Worm (Caenorhabditis elegans) whole organism, L4/young adult: Measurements from ENCODE around the gene zfp-3.

Experiments used
- W03F9.2 ChIP-seq: fragments of 150-350 bp; optimal IDR thresholded peaks from 2 replicates; lab custom pipeline; 2014; ENCODE audit warnings: missing biosample characterization, missing genetic modification characterization
- dao-5 ChIP-seq: sonication (generic microtip); optimal IDR thresholded peaks from 2 replicates; lab custom pipeline; 2016; ENCODE audit warnings: missing genotype, missing genetic modification characterization, moderate library complexity, missing compliant biosample characterization
- him-1 ChIP-seq: sonication (generic microtip); optimal IDR thresholded peaks from 2 replicates; lab custom pipeline; 2016; ENCODE audit warnings: missing genotype, missing genetic modification reagents, missing genetic modification characterization, missing compliant biosample characterization

Gene zfp-3

DNA sequence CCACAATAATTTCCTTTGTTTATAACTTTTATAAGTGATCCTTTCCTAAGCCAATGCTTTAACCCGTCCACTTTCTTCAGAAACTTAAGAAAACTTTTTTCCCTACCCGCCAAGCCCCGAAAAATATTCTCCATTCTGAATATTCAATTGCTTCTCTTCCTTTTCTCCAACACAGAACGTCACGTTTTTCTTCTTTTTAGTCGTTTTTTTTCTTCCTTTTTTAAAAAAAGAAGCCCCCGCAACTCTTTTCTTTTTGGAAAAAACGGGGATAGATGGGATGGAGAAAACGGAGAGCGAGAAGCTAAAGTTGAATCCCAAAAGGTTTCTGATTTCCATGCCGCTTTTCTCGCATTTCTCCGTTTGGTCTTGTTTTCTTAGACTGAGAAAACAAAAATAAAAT, 32.1 kb upstream of the zfp-3 start:
- TF ChIP-seq him-1 (tag; lab: Kevin White, UChicago) (no peak), dao-5 (tag; lab: Kevin White, UChicago) (no peak), W03F9.2 (tag; lab: Kevin White, UChicago) (no peak)

DNA sequence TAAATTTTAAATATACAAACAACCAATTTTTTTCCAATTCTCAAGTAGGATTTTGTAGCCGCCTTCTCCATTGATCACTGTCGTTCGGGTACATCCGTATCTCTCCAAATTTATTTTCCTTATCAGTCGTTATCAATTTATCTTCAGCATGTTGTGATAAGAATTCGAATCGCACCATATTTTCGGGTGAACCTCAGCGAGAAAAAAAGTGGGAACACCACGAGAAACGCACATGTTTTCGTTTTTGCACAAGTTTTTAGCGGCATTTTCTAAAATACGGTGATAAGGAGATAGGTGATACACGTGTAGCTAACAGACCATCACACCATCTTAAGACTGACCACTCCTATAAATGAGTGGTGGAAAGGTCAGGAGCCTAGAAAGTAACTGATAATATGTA, 31.5 kb upstream of the zfp-3 start:
- no peak for TF ChIP-seq him-1 (tag; lab: Kevin White, UChicago)

DNA sequence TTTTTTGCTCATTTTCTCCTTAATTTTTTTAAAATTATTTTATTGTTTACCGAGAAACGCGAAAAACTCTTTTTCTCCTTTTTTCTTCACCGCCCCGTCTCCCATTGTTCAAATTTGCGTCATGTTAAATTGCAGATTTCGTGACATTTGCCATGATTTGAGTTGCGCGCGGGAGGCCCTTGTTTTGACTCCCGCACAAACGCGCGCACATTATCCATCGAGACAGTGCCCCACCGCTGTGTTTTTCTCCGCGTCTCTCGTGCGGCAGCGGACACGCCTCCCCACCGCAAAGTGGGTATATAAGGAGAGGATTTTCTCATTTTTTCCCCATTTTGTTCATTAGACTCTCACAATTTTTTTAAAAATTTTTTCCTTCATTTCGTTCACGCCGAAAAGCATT, 29.6 kb upstream of the zfp-3 start:
- TF ChIP-seq dao-5 (tag; lab: Kevin White, UChicago) (no peak), W03F9.2 (tag; lab: Kevin White, UChicago) (no peak), him-1 (tag; lab: Kevin White, UChicago) (no peak)

DNA sequence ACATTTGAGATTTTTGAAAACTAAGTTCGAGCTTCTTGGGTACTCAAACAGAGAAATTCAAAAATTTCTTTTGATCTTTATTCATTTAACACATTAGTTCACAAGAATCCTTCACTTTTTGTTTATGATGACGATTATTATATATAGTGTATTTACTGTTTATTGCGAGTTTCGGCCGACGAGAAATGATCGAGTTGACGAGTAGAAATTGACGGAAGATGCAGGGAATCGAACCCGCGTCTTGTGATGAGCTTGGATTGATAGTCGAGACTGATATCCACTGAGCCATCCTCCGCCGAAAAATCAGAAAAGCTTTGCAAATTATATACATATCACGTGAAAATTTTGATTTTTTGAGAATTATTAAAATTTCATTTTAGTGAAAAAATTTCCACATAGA, 27.4 kb upstream of the zfp-3 start:
- TF ChIP-seq him-1 (tag; lab: Kevin White, UChicago) (no peak), W03F9.2 (tag; lab: Kevin White, UChicago) (no peak), dao-5 (tag; lab: Kevin White, UChicago) (no peak)

DNA sequence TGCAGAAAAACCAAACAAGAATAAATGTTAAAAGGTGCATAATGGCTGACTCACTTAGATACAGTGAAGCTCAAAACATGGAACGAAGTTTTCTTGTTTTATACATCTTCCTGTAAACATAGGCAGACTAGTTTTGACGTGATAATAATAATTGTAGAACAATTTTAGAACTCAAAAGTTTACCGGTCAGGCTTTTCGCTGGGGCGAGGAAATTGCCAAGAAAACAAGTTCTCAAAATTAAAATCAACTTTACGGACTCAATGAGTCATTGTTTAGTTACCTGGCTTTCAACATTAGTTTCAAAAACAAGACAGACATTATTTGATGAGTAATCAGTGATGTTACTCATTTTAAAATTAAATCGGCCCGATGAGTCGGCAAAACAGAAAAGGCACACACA, 26.4 kb upstream of the zfp-3 start, which contains the start of gene D1005.5:
D1005.5 (minus strand) TSS at position 101 of the 400 bp plus-strand sequence.
- TF ChIP-seq W03F9.2 (tag; lab: Kevin White, UChicago) (no peak), dao-5 (tag; lab: Kevin White, UChicago) (no peak), him-1 (tag; lab: Kevin White, UChicago) (no peak)

DNA sequence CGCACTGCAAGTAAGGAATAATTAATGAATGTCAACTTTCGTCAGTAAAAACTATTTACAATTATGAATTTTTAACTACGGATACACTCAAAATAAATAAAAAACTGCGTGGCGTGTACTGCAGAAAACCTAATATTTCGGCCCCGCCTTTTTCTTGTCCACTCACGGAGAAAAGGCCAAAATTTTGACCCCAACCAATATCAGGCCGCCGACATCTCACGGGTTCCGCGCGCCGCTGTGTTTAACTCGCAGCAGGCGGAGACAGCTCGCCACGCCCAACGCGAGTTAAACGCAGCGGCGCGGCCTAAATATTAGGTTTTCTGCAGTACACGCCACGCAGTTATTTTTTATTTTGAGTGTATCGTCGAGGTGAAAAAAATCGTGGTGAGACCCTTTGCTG, 24.8 kb upstream of the zfp-3 start:
- no peak for TF ChIP-seq dao-5 (tag; lab: Kevin White, UChicago)
- no peak for TF ChIP-seq W03F9.2 (tag; lab: Kevin White, UChicago)
- no peak for TF ChIP-seq him-1 (tag; lab: Kevin White, UChicago)

DNA sequence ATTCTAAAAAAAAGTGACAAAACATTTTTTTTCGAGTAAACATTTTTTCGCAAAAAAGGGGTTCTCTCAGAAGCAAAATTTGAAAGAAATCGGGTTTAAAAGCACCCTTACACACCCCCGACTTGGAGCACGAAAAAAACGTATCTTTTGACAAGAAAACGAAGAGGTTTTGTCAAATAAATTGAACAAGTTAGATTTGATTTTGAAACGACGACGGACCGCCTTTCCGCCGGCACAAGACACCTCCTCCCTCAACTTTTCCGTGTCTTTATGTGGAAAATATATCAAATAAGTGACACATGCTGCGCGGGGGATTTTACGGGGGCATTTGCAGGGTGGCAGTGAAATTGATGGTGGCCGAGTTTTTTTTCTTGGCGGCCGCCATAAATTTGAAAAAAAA, 21.6 kb upstream of the zfp-3 start:
- TF ChIP-seq W03F9.2 (tag; lab: Kevin White, UChicago) (no peak), him-1 (tag; lab: Kevin White, UChicago) (no peak), dao-5 (tag; lab: Kevin White, UChicago) (no peak)

DNA sequence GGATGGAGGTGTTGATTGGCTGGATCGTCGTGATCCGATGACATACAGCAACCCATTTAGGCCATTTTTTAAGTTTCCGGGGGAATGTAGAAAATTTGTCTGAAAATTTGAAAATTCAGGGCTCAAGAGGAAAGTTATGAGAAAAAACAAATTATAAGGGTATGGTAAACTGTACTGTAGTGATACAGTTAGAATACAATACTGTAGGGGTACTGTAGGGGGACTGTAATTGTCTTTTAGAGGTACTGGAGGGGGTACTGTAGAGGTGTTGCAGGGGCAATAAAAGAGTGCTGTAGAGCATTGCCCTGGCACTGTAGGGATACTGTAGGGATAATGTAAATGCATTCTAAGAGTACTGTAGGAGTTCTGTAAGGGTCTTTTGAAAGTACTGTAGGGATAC, 18.3 kb upstream of the zfp-3 start, which contains the start of gene D1005.6:
D1005.6 (minus strand) TSS at position 101 of the 400 bp plus-strand sequence.
- no peak for TF ChIP-seq W03F9.2 (tag; lab: Kevin White, UChicago)
- TF ChIP-seq him-1 (tag; lab: Kevin White, UChicago) = no peak
- TF ChIP-seq dao-5 (tag; lab: Kevin White, UChicago) = no peak

DNA sequence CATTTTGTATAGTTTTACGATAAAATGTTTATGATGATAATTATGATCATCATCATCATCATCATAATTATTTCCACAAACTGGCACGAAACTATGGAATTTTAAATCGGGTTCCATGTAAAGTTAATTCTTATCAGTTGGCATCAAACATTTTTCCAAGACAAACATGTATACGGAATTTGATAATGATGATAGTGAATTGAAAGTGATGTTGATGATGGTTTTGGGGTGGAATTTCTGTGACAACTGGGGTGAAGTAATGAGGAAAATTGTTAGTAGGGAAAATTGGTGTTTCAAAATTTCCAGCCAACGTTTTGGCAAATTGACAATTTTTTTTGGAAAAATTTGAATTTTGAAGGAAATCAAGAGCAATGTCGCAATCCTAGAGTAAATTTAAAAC, 13.3 kb upstream of the zfp-3 start:
- TF ChIP-seq him-1 (tag; lab: Kevin White, UChicago) (no peak), dao-5 (tag; lab: Kevin White, UChicago) (no peak), W03F9.2 (tag; lab: Kevin White, UChicago) (no peak)

DNA sequence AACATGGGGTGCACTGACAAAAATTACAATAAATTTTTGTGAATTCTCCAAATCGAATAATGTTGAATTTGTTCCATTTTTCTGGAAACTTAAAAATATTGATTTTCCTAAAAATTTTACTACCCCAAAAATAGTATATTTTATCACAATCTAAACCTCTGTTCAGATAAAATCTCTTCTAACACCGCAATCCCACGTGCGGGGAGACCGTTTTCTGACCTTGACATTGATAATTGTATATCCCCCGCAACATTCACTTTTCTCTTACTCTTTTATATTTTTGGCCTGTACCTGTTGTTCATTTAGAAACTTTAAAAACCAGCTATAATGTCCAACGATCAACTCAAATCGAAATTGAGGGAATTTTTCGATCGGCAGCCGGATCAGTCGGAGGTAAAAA, 12.3 kb upstream of the zfp-3 start, which contains the start of gene D1005.2:
D1005.2 (plus strand) TSS at position 230 of the 400 bp plus-strand sequence.
- TF ChIP-seq him-1 (tag; lab: Kevin White, UChicago) = no peak
- TF ChIP-seq W03F9.2 (tag; lab: Kevin White, UChicago) = no peak
- no peak for TF ChIP-seq dao-5 (tag; lab: Kevin White, UChicago)

DNA sequence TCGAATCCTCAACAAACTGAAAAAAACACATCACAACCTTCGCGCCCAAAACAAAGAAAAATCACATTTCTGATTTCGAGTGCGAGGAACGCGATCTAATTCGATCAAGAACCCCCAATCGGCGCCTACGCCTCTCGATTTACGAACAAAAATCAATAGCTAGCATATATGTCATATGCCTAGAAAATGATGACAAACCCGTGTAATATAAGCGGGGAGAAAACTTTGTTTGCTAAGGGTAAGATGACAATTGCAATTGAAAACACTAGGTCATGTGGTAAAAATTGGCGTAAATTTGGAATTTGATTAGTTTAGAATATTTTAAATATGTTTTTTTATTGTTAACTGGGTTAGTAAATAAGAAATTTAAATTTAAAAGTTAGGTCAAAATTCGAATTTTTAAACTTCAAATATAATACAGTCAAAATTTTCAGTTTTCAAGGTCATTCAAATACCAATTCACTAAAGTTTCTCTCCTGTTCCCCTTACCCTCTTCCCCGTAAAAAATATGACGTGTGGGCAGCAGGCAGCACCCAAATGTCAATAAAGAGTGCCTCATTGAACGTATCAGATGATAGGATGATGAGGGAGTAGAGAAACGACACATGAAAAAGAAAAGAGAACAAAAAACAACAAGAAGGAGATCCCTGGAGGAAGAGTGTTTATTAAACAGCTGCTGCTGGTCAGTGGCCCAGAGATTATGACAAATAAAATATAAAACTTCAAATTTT, 10.1 kb upstream of the zfp-3 start:
- TF ChIP-seq W03F9.2 (tag; lab: Kevin White, UChicago) (peak; percentile 27), him-1 (tag; lab: Kevin White, UChicago) (no peak), dao-5 (tag; lab: Kevin White, UChicago) (no peak)

DNA sequence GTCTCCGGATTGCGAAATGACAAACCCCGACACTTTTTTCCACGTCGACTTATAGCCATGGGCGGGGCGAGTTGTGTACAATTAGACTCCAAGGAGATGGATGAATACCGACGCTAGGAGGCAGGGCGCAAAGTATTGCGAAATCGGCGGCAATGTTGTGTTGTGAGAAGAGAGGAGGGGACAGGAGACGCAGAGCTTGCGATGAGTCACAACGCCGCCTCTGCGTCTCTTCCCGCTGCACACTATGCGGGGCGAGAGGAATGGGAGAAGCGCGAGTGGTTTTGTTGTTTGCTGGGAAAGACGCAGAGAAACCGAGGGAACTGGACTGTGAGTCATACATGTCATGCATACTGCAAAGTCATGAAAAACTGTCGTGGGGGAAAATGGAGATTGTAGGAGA, 7.9 kb upstream of the zfp-3 start:
- TF ChIP-seq him-1 (tag; lab: Kevin White, UChicago) (peak; percentile 56), W03F9.2 (tag; lab: Kevin White, UChicago) (peak; percentile 30), dao-5 (tag; lab: Kevin White, UChicago) (peak; percentile 11)

DNA sequence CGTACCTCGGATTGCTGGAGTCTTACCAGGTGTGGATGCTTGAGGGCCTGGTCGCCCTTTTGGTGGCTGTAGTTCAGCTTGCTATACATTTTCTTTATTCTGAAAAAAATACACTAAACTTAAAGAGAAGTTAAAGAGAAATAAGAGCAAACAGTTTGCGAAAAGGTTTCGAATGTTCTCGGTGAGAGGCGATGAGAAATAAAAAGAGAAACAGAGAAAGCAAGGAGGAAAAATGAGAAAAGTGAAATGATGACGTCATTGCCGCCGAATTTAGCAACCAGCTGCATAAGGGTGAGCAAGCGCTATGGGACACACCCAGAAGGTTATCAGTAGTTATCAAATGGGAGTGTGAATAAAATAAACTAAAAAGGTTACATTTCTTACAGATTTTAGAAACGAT, 7.3 kb upstream of the zfp-3 start, which contains the start of gene cebp-1:
cebp-1 (minus strand) TSS at position 99 of the 400 bp plus-strand sequence.
- peak; percentile 39 for TF ChIP-seq W03F9.2 (tag; lab: Kevin White, UChicago)
- no peak for TF ChIP-seq dao-5 (tag; lab: Kevin White, UChicago)
- TF ChIP-seq him-1 (tag; lab: Kevin White, UChicago) = no peak
